Worm (Caenorhabditis elegans) whole organism, L2 larva: Measurements from ENCODE around the gene Y57A10C.9.

ENCODE experiments used
- nhr-77 ChIP-seq: fragments of 150-350 bp; optimal IDR thresholded peaks from 2 replicates; lab custom pipeline; 2014; ENCODE audit warnings: missing biosample characterization, missing genetic modification characterization
- unc-62 ChIP-seq: fragments of 150-350 bp; optimal IDR thresholded peaks from 2 replicates; lab custom pipeline; 2014; ENCODE audit warnings: missing biosample characterization, missing genetic modification reagents, missing genetic modification characterization

DNA sequence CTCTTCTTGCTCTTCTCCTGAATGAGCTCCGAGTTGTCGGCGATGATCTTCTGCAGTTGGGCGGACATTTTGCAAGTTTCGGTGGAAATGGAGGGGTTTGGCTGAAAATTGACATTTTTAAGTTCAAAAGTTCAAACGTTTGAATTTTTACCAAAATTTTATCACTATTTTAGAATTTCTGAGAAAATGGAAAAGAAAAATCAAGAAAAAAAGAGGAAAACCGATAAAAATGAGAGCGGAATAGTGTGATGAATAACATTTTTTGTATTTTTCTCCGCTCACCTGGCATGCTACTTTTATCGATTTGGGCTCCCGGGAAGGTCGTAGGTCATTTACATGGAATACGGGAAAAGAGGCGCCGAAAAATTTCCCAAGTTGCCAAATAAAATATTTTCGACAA, 46.7 kb upstream of the Y57A10C.9 start, which contains the start of gene F15A4.10:
- TF ChIP-seq nhr-77 (tag; lab: Kevin White, UChicago) (no peak), unc-62 (GFP tag; lab: Kevin White, UChicago) (no peak)
